Fruit fly (Drosophila melanogaster) whole organism, wandering third instar larva: ENCODE results near the gene Ir7b.

Source experiments
- Abd-B ChIP-seq: fragments of >200 bp; optimal IDR thresholded peaks from 2 replicates; lab custom pipeline; 2017; ENCODE audit warnings: missing biosample characterization, missing genetic modification characterization
- CG32264 ChIP-seq: fragments of 200-800 bp; sonication (Bioruptor generic); optimal IDR thresholded peaks from 2 replicates; lab custom pipeline; 2016; ENCODE audit warnings: missing biosample characterization, missing genetic modification characterization
- CG9705 ChIP-seq: fragments of 200-800 bp; sonication (Bioruptor generic); optimal IDR thresholded peaks from 2 replicates; lab custom pipeline; 2018; ENCODE audit warnings: missing biosample characterization, mild to moderate bottlenecking, missing genetic modification characterization
- CrebA ChIP-seq: fragments of 200-800 bp; sonication (Bioruptor generic); optimal IDR thresholded peaks from 2 replicates; lab custom pipeline; 2016; ENCODE audit warnings: missing biosample characterization, mild to moderate bottlenecking, missing genetic modification characterization, borderline replicate concordance
- Dfd ChIP-seq: fragments of >200 bp; optimal IDR thresholded peaks from 2 replicates; lab custom pipeline; 2017; ENCODE audit warnings: missing biosample characterization, missing genetic modification characterization
- Dif ChIP-seq: fragments of 200-275, 200-300 bp; sonication (Bioruptor generic); optimal IDR thresholded peaks from 2 replicates; lab custom pipeline; 2018; ENCODE audit warnings: missing biosample characterization, missing genetic modification characterization; ENCODE audit not compliant: partially characterized antibody
- GATAd ChIP-seq: sonication (Bioruptor generic); optimal IDR thresholded peaks from 2 replicates; lab custom pipeline; 2016; ENCODE audit warnings: missing biosample characterization, missing genetic modification characterization
- HLH106 ChIP-seq: fragments of 200-800 bp; optimal IDR thresholded peaks from 3 replicates; lab custom pipeline; 2019; ENCODE audit warnings: missing biosample characterization, mild to moderate bottlenecking, missing genetic modification characterization, moderate library complexity
- Hnf4 ChIP-seq: fragments of 200-800 bp; sonication (Bioruptor generic); optimal IDR thresholded peaks from 2 replicates; lab custom pipeline; 2016; ENCODE audit warnings: missing biosample characterization, mild to moderate bottlenecking, missing genetic modification characterization
- Hr78 ChIP-seq: fragments of >200 bp; optimal IDR thresholded peaks from 2 replicates; lab custom pipeline; 2017; ENCODE audit warnings: missing biosample characterization, missing genetic modification characterization
- Hr83 ChIP-seq: fragments of 200-300 bp; sonication (Bioruptor generic); optimal IDR thresholded peaks from 2 replicates; lab custom pipeline; 2016; ENCODE audit warnings: missing biosample characterization, mild to moderate bottlenecking, missing genetic modification characterization, moderate library complexity; ENCODE audit not compliant: poor library complexity, severe bottlenecking
- Jra ChIP-seq: sonication (Bioruptor generic); optimal IDR thresholded peaks from 2 replicates; lab custom pipeline; 2016; ENCODE audit warnings: missing biosample characterization, missing genetic modification characterization
- Mio ChIP-seq: sonication (Bioruptor generic); optimal IDR thresholded peaks from 2 replicates; lab custom pipeline; 2016; ENCODE audit warnings: missing biosample characterization, missing genetic modification characterization
- Myc ChIP-seq: fragments of >200 bp; optimal IDR thresholded peaks from 2 replicates; lab custom pipeline; 2017
- N ChIP-seq: fragments of >200 bp; optimal IDR thresholded peaks from 2 replicates; lab custom pipeline; 2018; ENCODE audit warnings: missing biosample characterization, missing external identifiers, missing genetic modification characterization
- OdsH ChIP-seq: fragments of 200-800 bp; sonication (Bioruptor generic); optimal IDR thresholded peaks from 2 replicates; lab custom pipeline; 2016; ENCODE audit warnings: missing biosample characterization, mild to moderate bottlenecking, missing genetic modification characterization
- Rel ChIP-seq, 2 experiments: fragments of 200-800 bp; sonication (Bioruptor generic) in 1 of 2; optimal IDR thresholded peaks; 2 replicates in 1 of 2; 3 replicates in 1 of 2; lab custom pipeline; 2016 to 2019; ENCODE audit warnings: mild to moderate bottlenecking in 2 of 2, missing biosample characterization in 2 of 2, missing genetic modification characterization in 2 of 2, moderate library complexity in 1 of 2
- Sp1 ChIP-seq: fragments of 200-800 bp; sonication (Bioruptor generic); optimal IDR thresholded peaks from 3 replicates; lab custom pipeline; 2019; ENCODE audit warnings: missing biosample characterization, mild to moderate bottlenecking, missing genetic modification characterization, moderate library complexity
- Vsx2 ChIP-seq: fragments of 200-300, 225-300 bp; sonication (Bioruptor generic); optimal IDR thresholded peaks from 2 replicates; lab custom pipeline; 2018; ENCODE audit warnings: missing biosample characterization, missing genetic modification characterization; ENCODE audit not compliant: partially characterized antibody
- br ChIP-seq: fragments of 200-800 bp; sonication (Bioruptor generic); optimal IDR thresholded peaks from 2 replicates; lab custom pipeline; 2016; ENCODE audit warnings: missing biosample characterization, missing genetic modification characterization
- brk ChIP-seq: fragments of 200-800 bp; sonication (Bioruptor generic); optimal IDR thresholded peaks from 2 replicates; lab custom pipeline; 2016; ENCODE audit warnings: missing biosample characterization, mild to moderate bottlenecking, missing genetic modification characterization
- dl ChIP-seq, 2 experiments: fragments of 175-275, 200-275 bp in 1 of 2; fragments of 200-275 bp in 1 of 2; sonication (Bioruptor generic); optimal IDR thresholded peaks; lab custom pipeline; 2018; ENCODE audit warnings: mild to moderate bottlenecking in 2 of 2, missing biosample characterization in 2 of 2, missing genetic modification characterization in 2 of 2, moderate library complexity in 2 of 2; ENCODE audit not compliant: partially characterized antibody in 2 of 2, insufficient read depth in 1 of 2
- dmrt93B ChIP-seq: fragments of 200-800 bp; sonication (Bioruptor generic); optimal IDR thresholded peaks from 2 replicates; lab custom pipeline; 2018; ENCODE audit warnings: missing biosample characterization, mild to moderate bottlenecking, missing genetic modification characterization
- dsf ChIP-seq: sonication (Bioruptor generic); optimal IDR thresholded peaks from 2 replicates; lab custom pipeline; 2016; ENCODE audit warnings: missing biosample characterization, missing genetic modification characterization, borderline replicate concordance
- ey ChIP-seq: fragments of 200-800 bp; sonication (Bioruptor generic); optimal IDR thresholded peaks from 2 replicates; lab custom pipeline; 2016; ENCODE audit warnings: missing biosample characterization, missing genetic modification characterization
- foxo ChIP-seq, 2 experiments: fragments of 200-800 bp; sonication (Bioruptor generic); optimal IDR thresholded peaks; 2 replicates in 1 of 2; 3 replicates in 1 of 2; lab custom pipeline; 2016 to 2017; ENCODE audit warnings: missing biosample characterization in 2 of 2, missing genetic modification characterization in 2 of 2
- fru ChIP-seq: fragments of 200-800 bp; sonication (Bioruptor generic); optimal IDR thresholded peaks from 3 replicates; lab custom pipeline; 2016; ENCODE audit warnings: missing biosample characterization, mild to moderate bottlenecking, missing genetic modification characterization
- h ChIP-seq: fragments of 200-800 bp; sonication (Bioruptor generic); optimal IDR thresholded peaks from 3 replicates; lab custom pipeline; 2016; ENCODE audit warnings: missing biosample characterization, mild to moderate bottlenecking, missing genetic modification characterization
- jim ChIP-seq: fragments of 175-275, 200-325 bp; sonication (Bioruptor generic); optimal IDR thresholded peaks from 2 replicates; lab custom pipeline; 2016; ENCODE audit warnings: missing biosample characterization, mild to moderate bottlenecking, missing genetic modification characterization
- lola ChIP-seq: fragments of >200 bp; optimal IDR thresholded peaks from 2 replicates; lab custom pipeline; 2017; ENCODE audit warnings: missing biosample characterization, missing genetic modification characterization
- pan ChIP-seq: fragments of >200 bp; optimal IDR thresholded peaks from 2 replicates; lab custom pipeline; 2017
- psq ChIP-seq: fragments of 200-800 bp; sonication (Bioruptor generic); optimal IDR thresholded peaks from 3 replicates; lab custom pipeline; 2017; ENCODE audit warnings: missing biosample characterization, mild to moderate bottlenecking, missing genetic modification characterization, moderate library complexity
- rgr ChIP-seq: fragments of 200-800 bp; sonication (Bioruptor generic); optimal IDR thresholded peaks from 3 replicates; lab custom pipeline; 2016; ENCODE audit warnings: missing biosample characterization, mild to moderate bottlenecking, missing genetic modification characterization
- sage ChIP-seq: fragments of 200-800 bp; sonication (Bioruptor generic); optimal IDR thresholded peaks from 2 replicates; lab custom pipeline; 2016; ENCODE audit warnings: missing biosample characterization, mild to moderate bottlenecking, missing genetic modification characterization
- sv ChIP-seq: fragments of 200-800 bp; sonication (Bioruptor generic); optimal IDR thresholded peaks from 3 replicates; lab custom pipeline; 2016; ENCODE audit warnings: missing biosample characterization, missing genetic modification characterization
- tai ChIP-seq: sonication (Bioruptor generic); optimal IDR thresholded peaks from 2 replicates; lab custom pipeline; 2016; ENCODE audit warnings: missing biosample characterization, missing genetic modification characterization
- usp ChIP-seq: fragments of >200 bp; optimal IDR thresholded peaks from 2 replicates; lab custom pipeline; 2017; ENCODE audit warnings: missing biosample characterization, missing genetic modification characterization
- woc ChIP-seq: sonication (Bioruptor generic); optimal IDR thresholded peaks from 2 replicates; lab custom pipeline; 2016; ENCODE audit warnings: missing biosample characterization, mild to moderate bottlenecking, missing genetic modification characterization

Gene Ir7b

dm6 chrX:7908239-7909068, 41.7 kb upstream of the Ir7b start, which contains the start of the genes dpr14 and spidey (continued):
- peak; percentile 83 for TF ChIP-seq HLH106 (tag; lab: Kevin White, UChicago)
- TF ChIP-seq Hr78 (GFP tag; lab: Kevin White, UChicago), result no peak
- no peak for TF ChIP-seq pan (lab: Kevin White, UChicago)
- peak; percentile 77 for TF ChIP-seq br (GFP tag; lab: Kevin White, UChicago)
- peak in 1 of 2 experiments; percentile 79 for TF ChIP-seq foxo (GFP tag; optimal IDR thresholded peaks at IDR 0.05; lab: Kevin White, UChicago)
- no peak for TF ChIP-seq CrebA (GFP tag; lab: Kevin White, UChicago)
- peak; percentile 62 for TF ChIP-seq dmrt93B (GFP tag; lab: Kevin White, UChicago)
- no peak for TF ChIP-seq Rel (GFP tag; optimal IDR thresholded peaks at IDR 0.05; lab: Kevin White, UChicago)
- TF ChIP-seq Rel (tag; optimal IDR thresholded peaks at IDR 0.05; lab: Kevin White, UChicago), result peak; percentile 82
- TF ChIP-seq brk (GFP tag; lab: Kevin White, UChicago), result no peak
- no peak for TF ChIP-seq tai
- peak; percentile 86 for TF ChIP-seq fru (GFP tag; lab: Kevin White, UChicago)
- no peak for TF ChIP-seq GATAd (GFP tag; lab: Kevin White, UChicago)
- TF ChIP-seq OdsH (GFP tag; lab: Kevin White, UChicago), result peak; percentile 71
- peak; percentile 65 for TF ChIP-seq Vsx2 (GFP tag; lab: Kevin White, UChicago)
- TF ChIP-seq dsf, result no peak
- TF ChIP-seq Jra (GFP tag; lab: Kevin White, UChicago), result peak; percentile 39
- TF ChIP-seq, all 38 proteins: peak for 21

dm6 chrX:7901153-7902038, 34.6 kb upstream of the Ir7b start, which contains the start of the genes RpS6 and bys:
Gene RpS6 (minus strand): TSS chrX:7901331.
Gene bys (plus strand): TSS chrX:7901880.
- TF ChIP-seq Vsx2 (GFP tag; lab: Kevin White, UChicago), result no peak
- peak in 1 of 2 experiments; percentile 43 for TF ChIP-seq foxo (GFP tag; optimal IDR thresholded peaks at IDR 0.05; lab: Kevin White, UChicago)
- no peak for TF ChIP-seq pan (lab: Kevin White, UChicago)
- TF ChIP-seq GATAd (GFP tag; lab: Kevin White, UChicago), result peak; percentile 33
- TF ChIP-seq dl (GFP tag; optimal IDR thresholded peaks at IDR 0.05; lab: Kevin White, UChicago; ENCODE audit: insufficient read depth in 1 of 2, partially characterized antibody in 2 of 2), result peak in 1 of 2 experiments; percentile 6
- peak; percentile 45 for TF ChIP-seq brk (GFP tag; lab: Kevin White, UChicago)
- TF ChIP-seq fru (GFP tag; lab: Kevin White, UChicago), result peak; percentile 19
- TF ChIP-seq Myc (lab: Kevin White, UChicago), result peak; percentile 47
- peak; percentile 19 for TF ChIP-seq CG9705
- peak; percentile 41 for TF ChIP-seq Dif (GFP tag; lab: Kevin White, UChicago)
- no peak for TF ChIP-seq Mio (GFP tag; lab: Kevin White, UChicago)
- TF ChIP-seq sv (GFP tag; lab: Kevin White, UChicago), result peak; percentile 39
- no peak for TF ChIP-seq Rel (GFP tag; optimal IDR thresholded peaks at IDR 0.05; lab: Kevin White, UChicago)
- no peak for TF ChIP-seq Rel (tag; optimal IDR thresholded peaks at IDR 0.05; lab: Kevin White, UChicago)
- TF ChIP-seq Abd-B (GFP tag; lab: Kevin White, UChicago), result no peak
- TF ChIP-seq dsf, result peak; percentile 44
- no peak for TF ChIP-seq CG32264
- TF ChIP-seq Jra (GFP tag; lab: Kevin White, UChicago), result peak; percentile 10
- peak; percentile 43 for TF ChIP-seq HLH106 (tag; lab: Kevin White, UChicago)
- TF ChIP-seq N (GFP tag; lab: Kevin White, UChicago), result no peak
- no peak for TF ChIP-seq usp (GFP tag; lab: Kevin White, UChicago)
- TF ChIP-seq h, result peak; percentile 38
- TF ChIP-seq psq, result peak; percentile 31
- peak; percentile 93 for TF ChIP-seq Hr83 (GFP tag; lab: Kevin White, UChicago)
- TF ChIP-seq Hnf4 (GFP tag; lab: Kevin White, UChicago), result peak; percentile 60
- no peak for TF ChIP-seq Dfd (GFP tag; lab: Kevin White, UChicago)
- TF ChIP-seq sage (GFP tag; lab: Kevin White, UChicago), result peak; percentile 7
- TF ChIP-seq Hr78 (GFP tag; lab: Kevin White, UChicago), result no peak
- TF ChIP-seq ey (GFP tag; lab: Kevin White, UChicago), result peak; percentile 7
- peak; percentile 67 for TF ChIP-seq rgr
- TF ChIP-seq woc, result peak; percentile 63
- TF ChIP-seq br (GFP tag; lab: Kevin White, UChicago), result peak; percentile 48
- no peak for TF ChIP-seq tai
- TF ChIP-seq Sp1 (GFP tag; lab: Kevin White, UChicago), result peak; percentile 64
- TF ChIP-seq CrebA (GFP tag; lab: Kevin White, UChicago), result no peak
- no peak for TF ChIP-seq lola (GFP tag; lab: Kevin White, UChicago)
- peak; percentile 40 for TF ChIP-seq dmrt93B (GFP tag; lab: Kevin White, UChicago)
- TF ChIP-seq jim (GFP tag; lab: Kevin White, UChicago), result peak; percentile 57
- TF ChIP-seq OdsH (GFP tag; lab: Kevin White, UChicago), result peak; percentile 19
